Fruit fly (Drosophila melanogaster) whole organism, embryonic: ENCODE results near the gene CG5611.

ENCODE experiments used
- CG10366 ChIP-seq: fragments of 200-800 bp; sonication (Bioruptor generic); IDR thresholded peaks from 2 replicates; pipeline ENCODE4 v1.3.6; 2022; ENCODE audit warnings: missing biosample characterization, missing genetic modification characterization
- CG10543 ChIP-seq: fragments of 200-800 bp; sonication (Bioruptor generic); optimal IDR thresholded peaks from 3 replicates; lab custom pipeline; 2017; ENCODE audit warnings: missing biosample characterization, mild to moderate bottlenecking, missing genetic modification characterization, moderate library complexity
- CG10654 ChIP-seq: fragments of 200-800 bp; sonication (Bioruptor generic); optimal IDR thresholded peaks from 2 replicates; lab custom pipeline; 2016; ENCODE audit warnings: missing biosample characterization, missing genetic modification characterization
- CG11456 ChIP-seq: fragments of 200-800 bp; sonication (Bioruptor generic); IDR thresholded peaks from 3 replicates; pipeline ENCODE4 v1.3.6; 2022; ENCODE audit warnings: missing biosample characterization, missing genetic modification characterization
- CG12155 ChIP-seq: fragments of 200-800 bp; sonication (Bioruptor generic); optimal IDR thresholded peaks from 3 replicates; lab custom pipeline; 2016; ENCODE audit warnings: missing biosample characterization, missing genetic modification characterization
- CG12219 ChIP-seq: fragments of 200-800 bp; sonication (Bioruptor generic); optimal IDR thresholded peaks from 3 replicates; lab custom pipeline; 2018; ENCODE audit warnings: missing biosample characterization, mild to moderate bottlenecking, missing genetic modification characterization
- CG1233 ChIP-seq: fragments of 200-800 bp; sonication (Bioruptor generic); optimal IDR thresholded peaks from 4 replicates; lab custom pipeline; 2018; ENCODE audit warnings: missing biosample characterization, mild to moderate bottlenecking, missing genetic modification characterization
- CG13424 ChIP-seq: fragments of 200-800 bp; sonication (Bioruptor generic); optimal IDR thresholded peaks from 2 replicates; lab custom pipeline; 2019; ENCODE audit warnings: missing biosample characterization, mild to moderate bottlenecking, missing genetic modification characterization, moderate library complexity
- CG13894 ChIP-seq: fragments of 200-800 bp; sonication (Bioruptor generic); optimal IDR thresholded peaks from 3 replicates; lab custom pipeline; 2018; ENCODE audit warnings: missing biosample characterization, mild to moderate bottlenecking, missing genetic modification characterization, moderate library complexity
- CG18599 ChIP-seq: fragments of 200-800 bp; sonication (Bioruptor generic); optimal IDR thresholded peaks from 3 replicates; lab custom pipeline; 2017; ENCODE audit warnings: missing biosample characterization, missing genetic modification characterization, mild to moderate bottlenecking, moderate library complexity, missing genetic modification reagents
- CG3065 ChIP-seq: fragments of 200-800 bp; sonication (Bioruptor generic); optimal IDR thresholded peaks from 2 replicates; lab custom pipeline; 2016; ENCODE audit warnings: missing biosample characterization, missing genetic modification characterization
- CG32772 ChIP-seq: fragments of 200-800 bp; sonication (Bioruptor generic); IDR thresholded peaks from 2 replicates; pipeline ENCODE4 v1.3.6; 2022; ENCODE audit warnings: missing biosample characterization, missing genetic modification characterization
- CG3281 ChIP-seq: fragments of 200-800 bp; sonication (Bioruptor generic); optimal IDR thresholded peaks from 3 replicates; lab custom pipeline; 2017; ENCODE audit warnings: missing biosample characterization, mild to moderate bottlenecking, missing genetic modification characterization
- CG34422 ChIP-seq: fragments of 200-800 bp; sonication (Bioruptor generic); IDR thresholded peaks from 3 replicates; pipeline ENCODE4 v1.3.6; 2022; ENCODE audit warnings: missing biosample characterization, missing genetic modification characterization
- CG6175 ChIP-seq: fragments of 200-800 bp; sonication (Bioruptor generic); IDR thresholded peaks from 3 replicates; pipeline ENCODE4 v1.3.6; 2022; ENCODE audit warnings: missing biosample characterization, missing genetic modification characterization
- CG7786 ChIP-seq: fragments of 200-800 bp; sonication (Bioruptor generic); optimal IDR thresholded peaks from 2 replicates; lab custom pipeline; 2016; ENCODE audit warnings: missing biosample characterization, missing genetic modification characterization
- CkIIα-i1 ChIP-seq: fragments of 200-800 bp; sonication (Bioruptor generic); IDR thresholded peaks from 2 replicates; pipeline ENCODE4 v1.3.6; 2022; ENCODE audit warnings: missing biosample characterization, missing genetic modification characterization
- D19A ChIP-seq: fragments of 200-800 bp; optimal IDR thresholded peaks from 3 replicates; lab custom pipeline; 2019; ENCODE audit warnings: missing biosample characterization, mild to moderate bottlenecking, missing genetic modification characterization, moderate library complexity
- Ets65A ChIP-seq: fragments of 200-800 bp; sonication (Bioruptor generic); peaks from one replicate; lab custom pipeline; 2016; ENCODE audit warnings: missing biosample characterization, missing genetic modification characterization
- H2.0 ChIP-seq: fragments of 200-800 bp; sonication (Bioruptor generic); IDR thresholded peaks from 2 replicates; pipeline ENCODE4 v1.3.6; 2022; ENCODE audit warnings: missing biosample characterization, missing genetic modification characterization
- Hmx ChIP-seq: fragments of 200-800 bp; sonication (Bioruptor generic); optimal IDR thresholded peaks from 2 replicates; lab custom pipeline; 2016; ENCODE audit warnings: missing biosample characterization, missing genetic modification characterization
- MESR4 ChIP-seq: fragments of 200-800 bp; sonication (Bioruptor generic); optimal IDR thresholded peaks from 2 replicates; lab custom pipeline; 2018; ENCODE audit warnings: missing biosample characterization, mild to moderate bottlenecking, missing genetic modification characterization, moderate library complexity
- NC2β ChIP-seq: fragments of 200-800 bp; sonication (Bioruptor generic); optimal IDR thresholded peaks from 2 replicates; lab custom pipeline; 2016; ENCODE audit warnings: missing biosample characterization, missing genetic modification characterization
- Oli ChIP-seq: fragments of 200-800 bp; sonication (Bioruptor generic); optimal IDR thresholded peaks from 2 replicates; lab custom pipeline; 2018; ENCODE audit warnings: missing biosample characterization, mild to moderate bottlenecking, missing genetic modification characterization, moderate library complexity
- Sox102F ChIP-seq: fragments of 200-800 bp; sonication (Bioruptor generic); optimal IDR thresholded peaks from 2 replicates; lab custom pipeline; 2018; ENCODE audit warnings: missing biosample characterization, mild to moderate bottlenecking, missing genetic modification characterization, moderate library complexity
- Xrp1 ChIP-seq: fragments of 200-800 bp; sonication (Bioruptor generic); IDR thresholded peaks from 2 replicates; pipeline ENCODE4 v1.3.6; 2022; ENCODE audit warnings: missing biosample characterization, missing genetic modification characterization
- abd-A ChIP-seq: fragments of 200-800 bp; sonication (Bioruptor generic); optimal IDR thresholded peaks from 3 replicates; lab custom pipeline; 2019; ENCODE audit warnings: missing biosample characterization, mild to moderate bottlenecking, missing genetic modification characterization, moderate library complexity
- ash1 ChIP-seq: fragments of 200-800 bp; sonication (Bioruptor generic); optimal IDR thresholded peaks from 2 replicates; lab custom pipeline; 2018; ENCODE audit warnings: missing biosample characterization, mild to moderate bottlenecking, missing genetic modification characterization
- br ChIP-seq: fragments of >200 bp; optimal IDR thresholded peaks from 2 replicates; lab custom pipeline; 2017
- cg ChIP-seq: fragments of 200-800 bp; sonication (Bioruptor generic); optimal IDR thresholded peaks from 3 replicates; lab custom pipeline; 2019; ENCODE audit warnings: missing biosample characterization, mild to moderate bottlenecking, missing genetic modification characterization, moderate library complexity
- chinmo ChIP-seq: fragments of 200-800 bp; sonication (Bioruptor generic); IDR thresholded peaks from 4 replicates; pipeline ENCODE4 v1.3.6; 2022; ENCODE audit warnings: missing biosample characterization, missing genetic modification characterization; ENCODE audit not compliant: partially characterized antibody
- crol ChIP-seq: fragments of 200-800 bp; sonication (Bioruptor generic); IDR thresholded peaks from 2 replicates; pipeline ENCODE4 v1.3.6; 2022; ENCODE audit warnings: missing biosample characterization, missing genetic modification characterization
- crp ChIP-seq, 2 experiments: fragments of 200-800 bp; sonication (Bioruptor generic); optimal IDR thresholded peaks; 2 replicates in 1 of 2; 3 replicates in 1 of 2; lab custom pipeline; 2017; ENCODE audit warnings: missing biosample characterization in 2 of 2, missing genetic modification characterization in 2 of 2, mild to moderate bottlenecking in 1 of 2, moderate library complexity in 1 of 2
- dmrt11E ChIP-seq: fragments of 200-800 bp; sonication (Bioruptor generic); optimal IDR thresholded peaks from 3 replicates; lab custom pipeline; 2018; ENCODE audit warnings: missing biosample characterization, mild to moderate bottlenecking, missing genetic modification characterization, moderate library complexity
- eyg ChIP-seq: fragments of 200-800 bp; sonication (Bioruptor generic); optimal IDR thresholded peaks from 3 replicates; lab custom pipeline; 2016; ENCODE audit warnings: missing biosample characterization, missing genetic modification characterization
- fd96Cb ChIP-seq: fragments of 200-800 bp; sonication (Bioruptor generic); optimal IDR thresholded peaks from 2 replicates; lab custom pipeline; 2018; ENCODE audit warnings: missing biosample characterization, mild to moderate bottlenecking, missing genetic modification characterization, moderate library complexity
- fu2 ChIP-seq: fragments of 200-800 bp; sonication (Bioruptor generic); optimal IDR thresholded peaks from 2 replicates; lab custom pipeline; 2016; ENCODE audit warnings: missing biosample characterization, missing genetic modification characterization
- grau ChIP-seq: fragments of 200-800 bp; optimal IDR thresholded peaks from 3 replicates; lab custom pipeline; 2019; ENCODE audit warnings: missing biosample characterization, mild to moderate bottlenecking, missing genetic modification characterization, moderate library complexity
- ham ChIP-seq: fragments of 200-800 bp; sonication (Bioruptor generic); IDR thresholded peaks from 2 replicates; pipeline ENCODE4 v1.3.6; 2022; ENCODE audit warnings: missing biosample characterization, missing genetic modification characterization
- klu ChIP-seq: fragments of 200-800 bp; sonication (Bioruptor generic); IDR thresholded peaks from 2 replicates; pipeline ENCODE4 v1.3.6; 2022; ENCODE audit warnings: missing biosample characterization, missing genetic modification characterization
- nerfin-1 ChIP-seq: fragments of 200-800 bp; sonication (Bioruptor generic); optimal IDR thresholded peaks from 3 replicates; lab custom pipeline; 2019; ENCODE audit warnings: missing biosample characterization, mild to moderate bottlenecking, missing genetic modification characterization, moderate library complexity
- nom ChIP-seq: fragments of 200-800 bp; sonication (Bioruptor generic); optimal IDR thresholded peaks from 2 replicates; lab custom pipeline; 2017; ENCODE audit warnings: missing biosample characterization, missing genetic modification characterization, mild to moderate bottlenecking, moderate library complexity, missing genetic modification reagents
- oc ChIP-seq: fragments of 200-800 bp; sonication (Bioruptor generic); optimal IDR thresholded peaks from 2 replicates; lab custom pipeline; 2018; ENCODE audit warnings: missing biosample characterization, mild to moderate bottlenecking, missing genetic modification characterization, moderate library complexity
- shn ChIP-seq: fragments of 200-800 bp; sonication (Bioruptor generic); optimal IDR thresholded peaks from 3 replicates; lab custom pipeline; 2016; ENCODE audit warnings: missing biosample characterization, missing genetic modification characterization
- tx ChIP-seq: fragments of 200-800 bp; sonication (Bioruptor generic); optimal IDR thresholded peaks from 2 replicates; lab custom pipeline; 2016; ENCODE audit warnings: missing biosample characterization, missing genetic modification characterization

CG5611 gene

dm6 chr3R:27637264-27637860, 1.5 kb upstream of the CG5611 start:
- TF ChIP-seq Hmx (no peak), CkIIα-i1 (GFP tag; lab: Robert Waterston, UW) (no peak), ham (GFP tag; lab: Robert Waterston, UW) (no peak), NC2β (no peak), CG7786 (GFP tag; lab: Kevin White, UChicago) (no peak), crp (GFP tag; optimal IDR thresholded peaks at IDR 0.05; lab: Kevin White, UChicago) (no peak), CG10654 (GFP tag; lab: Kevin White, UChicago) (no peak), H2.0 (GFP tag; lab: Robert Waterston, UW) (0 out of 2 replicates have a peak, but pooled peaks have one; percentile 3), grau (tag; lab: Kevin White, UChicago) (peak; percentile 51), CG12219 (GFP tag; lab: Kevin White, UChicago) (no peak)

DNA sequence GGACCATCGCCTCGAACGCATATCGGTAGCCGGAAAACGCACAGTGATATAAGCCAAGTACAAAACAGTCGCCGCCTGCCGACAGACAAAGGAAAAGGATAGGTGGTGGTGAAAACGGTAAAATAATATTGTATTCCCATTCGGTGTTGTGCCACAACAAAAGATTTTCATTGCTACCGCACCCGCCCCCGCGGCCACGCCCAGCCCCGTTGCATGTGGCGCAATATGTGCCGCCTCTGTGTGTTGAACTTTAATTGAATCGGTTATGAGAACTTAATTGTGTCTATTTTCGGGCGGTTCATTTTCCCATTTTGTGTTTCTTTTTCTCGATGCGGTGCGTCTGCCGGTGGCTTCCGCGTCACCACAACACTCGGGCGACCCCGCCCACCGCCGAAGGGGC, 860 bp upstream of the CG5611 start:
- TF ChIP-seq CG34422 (GFP tag; lab: Robert Waterston, UW) (peak; percentile 11; the same call in 1 of the 3 replicates), cg (peak; percentile 28), CG3065 (GFP tag; lab: Kevin White, UChicago) (peak; percentile 39), nom (GFP tag; lab: Kevin White, UChicago) (no peak), crol (GFP tag; lab: Robert Waterston, UW) (peak; percentile 71), klu (GFP tag; lab: Robert Waterston, UW) (no peak), MESR4 (GFP tag; lab: Kevin White, UChicago) (peak; percentile 9), nerfin-1 (tag; lab: Kevin White, UChicago) (no peak), CG6175 (0 out of 3 replicates have a peak, but pooled peaks have one; percentile 11)

DNA sequence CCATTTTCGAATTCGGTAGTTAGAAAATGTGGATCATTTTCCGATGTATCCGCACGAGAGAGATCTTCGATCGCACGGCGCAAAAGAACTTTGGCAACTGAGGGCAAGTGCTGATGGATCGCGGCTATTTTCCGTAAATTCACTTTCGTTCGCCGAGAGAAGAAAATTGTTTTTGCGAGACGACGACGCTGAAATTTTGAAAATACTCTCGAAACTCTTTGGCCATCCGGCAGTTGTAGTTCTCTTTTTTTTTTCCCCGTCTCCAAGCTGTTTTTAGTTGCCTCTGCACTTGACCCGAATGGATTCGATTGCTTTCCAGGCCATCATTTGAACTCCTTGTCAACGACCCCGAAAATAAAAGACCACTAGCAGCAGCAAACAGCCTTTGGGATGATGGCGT, 9.9 kb downstream of the CG5611 start, which contains the start of gene CG5612:
CG5612 (minus strand) TSS at position 101 of the 400 bp plus-strand sequence.
- TF ChIP-seq CG10366 (GFP tag; lab: Robert Waterston, UW) (no peak), tx (GFP tag; lab: Kevin White, UChicago) (no peak), CG3281 (no peak), oc (no peak)

DNA sequence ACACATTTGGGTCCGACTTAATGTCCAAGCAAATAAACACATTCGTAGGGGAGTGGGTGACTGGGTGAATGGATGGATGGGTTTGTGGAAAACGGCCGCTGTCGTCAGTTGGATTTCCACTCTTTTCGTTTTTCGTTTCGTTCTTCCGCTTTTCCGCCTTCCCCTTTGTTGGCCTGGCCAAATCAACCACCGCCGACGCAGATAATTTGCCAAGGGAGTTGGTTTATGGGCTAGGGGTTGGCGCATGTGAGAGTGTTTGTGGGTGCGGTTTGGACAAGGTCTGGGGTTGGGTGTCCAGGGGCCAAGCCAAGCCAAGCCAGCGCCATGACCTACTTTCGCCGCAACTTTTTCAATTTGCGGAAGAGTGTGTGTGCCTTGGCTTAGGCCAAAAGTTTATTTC, 12.9 kb downstream of the CG5611 start:
- TF ChIP-seq CG13424 (tag; lab: Kevin White, UChicago): no peak
- TF ChIP-seq chinmo (GFP tag; lab: Robert Waterston, UW): 0 out of 4 replicates have a peak, but pooled peaks have one; percentile 19
- TF ChIP-seq CG13894 (tag; lab: Kevin White, UChicago): peak; percentile 17
- peak; percentile 74 for TF ChIP-seq D19A (tag; lab: Kevin White, UChicago)
- TF ChIP-seq Ets65A (GFP tag; lab: Kevin White, UChicago): peak; percentile 65
- no peak for TF ChIP-seq CG32772 (GFP tag; lab: Robert Waterston, UW)
- TF ChIP-seq ash1 (GFP tag; lab: Kevin White, UChicago): no peak
- TF ChIP-seq abd-A: peak; percentile 86
- peak; percentile 54 for TF ChIP-seq crol (GFP tag; lab: Robert Waterston, UW)

DNA sequence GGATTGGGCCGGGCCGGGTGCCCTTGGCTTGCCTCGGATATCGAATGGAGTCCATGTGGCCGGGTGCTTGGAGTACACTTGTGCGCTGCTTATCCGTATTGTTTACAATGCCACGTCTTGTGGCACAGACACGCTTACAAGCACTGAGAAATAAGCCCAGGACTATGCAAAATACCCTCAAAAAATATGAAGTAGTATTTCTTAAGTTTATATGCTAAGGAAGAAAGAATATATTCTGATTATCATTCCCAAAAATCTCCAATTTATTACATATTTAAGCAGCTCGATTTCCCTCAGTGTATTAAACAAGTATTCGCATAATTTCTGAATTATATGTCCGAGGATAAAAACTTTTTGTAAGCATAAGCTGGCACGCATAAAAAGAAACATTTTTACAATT, 14.0 kb downstream of the CG5611 start:
- TF ChIP-seq shn: no peak
- TF ChIP-seq tx (GFP tag; lab: Kevin White, UChicago): no peak
- 0 out of 3 replicates have a peak, but pooled peaks have one; percentile 13 for TF ChIP-seq CG11456 (GFP tag; lab: Robert Waterston, UW)
- no peak for TF ChIP-seq br (lab: Kevin White, UChicago)
- TF ChIP-seq fd96Cb (tag; lab: Kevin White, UChicago): no peak
- no peak for TF ChIP-seq CG12155 (GFP tag; lab: Kevin White, UChicago)
- TF ChIP-seq CG18599 (GFP tag; lab: Kevin White, UChicago): peak; percentile 58
- no peak for TF ChIP-seq eyg (GFP tag; lab: Kevin White, UChicago)
- no peak for TF ChIP-seq fu2 (GFP tag; lab: Kevin White, UChicago)
- no peak for TF ChIP-seq dmrt11E (tag; lab: Kevin White, UChicago)
- TF ChIP-seq CG1233 (GFP tag; lab: Kevin White, UChicago): no peak
- no peak for TF ChIP-seq CG10543 (GFP tag; lab: Kevin White, UChicago)
- peak; percentile 31 for TF ChIP-seq Sox102F
- TF ChIP-seq Oli: peak; percentile 5
- no peak for TF ChIP-seq Xrp1 (GFP tag; lab: Robert Waterston, UW)
